Worm (Caenorhabditis elegans): ENCODE measurements around the gene B0250.5.

The B0250.5 gene

ce11 chrV:20514483-20514882, 20.8 kb downstream of the B0250.5 start:
- TF ChIP-seq dao-5 (tag; optimal IDR thresholded peaks at IDR 0.05) (no peak), W03F9.2 (tag; optimal IDR thresholded peaks at IDR 0.05) (no peak), him-1 (tag; optimal IDR thresholded peaks at IDR 0.05) (no peak)

ce11 chrV:20517005-20517404, 23.3 kb downstream of the B0250.5 start:
- TF ChIP-seq dao-5 (tag; optimal IDR thresholded peaks at IDR 0.05) = no peak
- TF ChIP-seq him-1 (tag; optimal IDR thresholded peaks at IDR 0.05) = no peak
- no peak for TF ChIP-seq W03F9.2 (tag; optimal IDR thresholded peaks at IDR 0.05)

- TF ChIP-seq dao-5 (tag; optimal IDR thresholded peaks at IDR 0.05) (no peak), W03F9.2 (tag; optimal IDR thresholded peaks at IDR 0.05) (no peak), him-1 (tag; optimal IDR thresholded peaks at IDR 0.05) (no peak)
Observed at ce11 chrV:20518927-20519326, 25.2 kb downstream of the B0250.5 start, which contains the start of gene Y38H6C.25. Y38H6C.25 (plus strand) TSS chrV:20519227.

ce11 chrV:20522219-20522618, 28.5 kb downstream of the B0250.5 start, which contains the start of the genes Y38H6C.9 and fbxa-150:
Y38H6C.9 (minus strand) TSS chrV:20522270.
fbxa-150 (plus strand) TSS chrV:20522598.
- no peak for TF ChIP-seq him-1 (tag; optimal IDR thresholded peaks at IDR 0.05)
- no peak for TF ChIP-seq W03F9.2 (tag; optimal IDR thresholded peaks at IDR 0.05)
- TF ChIP-seq dao-5 (tag; optimal IDR thresholded peaks at IDR 0.05) = no peak

- no peak for TF ChIP-seq W03F9.2 (tag; optimal IDR thresholded peaks at IDR 0.05)
Observed at ce11 chrV:20525816-20526459, 32.2 kb downstream of the B0250.5 start, which contains the start of the genes srh-166 and Y38H6C.24. srh-166 (minus strand) TSS chrV:20525866. Y38H6C.24 (plus strand) TSS chrV:20526435.

ce11 chrV:20527493-20527892, 33.8 kb downstream of the B0250.5 start, which contains the start of gene Y38H6C.13:
Y38H6C.13 (plus strand) TSS chrV:20527793.
- TF ChIP-seq dao-5 (tag; optimal IDR thresholded peaks at IDR 0.05) (no peak), W03F9.2 (tag; optimal IDR thresholded peaks at IDR 0.05) (no peak), him-1 (tag; optimal IDR thresholded peaks at IDR 0.05) (no peak)

- TF ChIP-seq W03F9.2 (tag; optimal IDR thresholded peaks at IDR 0.05) = no peak
- no peak for TF ChIP-seq dao-5 (tag; optimal IDR thresholded peaks at IDR 0.05)
- no peak for TF ChIP-seq him-1 (tag; optimal IDR thresholded peaks at IDR 0.05)
Observed at ce11 chrV:20534072-20534471, 40.3 kb downstream of the B0250.5 start, which contains the start of gene famh-161. famh-161 (minus strand) TSS chrV:20534172.

- TF ChIP-seq dao-5 (tag; optimal IDR thresholded peaks at IDR 0.05) = no peak
- no peak for TF ChIP-seq him-1 (tag; optimal IDR thresholded peaks at IDR 0.05)
- no peak for TF ChIP-seq W03F9.2 (tag; optimal IDR thresholded peaks at IDR 0.05)
Observed at ce11 chrV:20536208-20536607, 42.5 kb downstream of the B0250.5 start, which contains the start of gene Y38H6C.15. Y38H6C.15 (minus strand) TSS chrV:20536308.

- TF ChIP-seq him-1 (tag; optimal IDR thresholded peaks at IDR 0.05) (no peak), W03F9.2 (tag; optimal IDR thresholded peaks at IDR 0.05) (no peak), dao-5 (tag; optimal IDR thresholded peaks at IDR 0.05) (no peak)
Observed at ce11 chrV:20539055-20539454, 45.3 kb downstream of the B0250.5 start, which contains the start of gene Y38H6C.16. Y38H6C.16 (minus strand) TSS chrV:20539347.

- TF ChIP-seq W03F9.2 (tag; optimal IDR thresholded peaks at IDR 0.05) = no peak
- TF ChIP-seq him-1 (tag; optimal IDR thresholded peaks at IDR 0.05) = no peak
Observed at ce11 chrV:20544092-20544491, 50.4 kb downstream of the B0250.5 start, which contains the start of gene slc-36.3. slc-36.3 (minus strand) TSS chrV:20544192.

ce11 chrV:20544610-20545009, 50.9 kb downstream of the B0250.5 start:
- TF ChIP-seq W03F9.2 (tag; optimal IDR thresholded peaks at IDR 0.05) (no peak), dao-5 (tag; optimal IDR thresholded peaks at IDR 0.05) (no peak), him-1 (tag; optimal IDR thresholded peaks at IDR 0.05) (no peak)

ce11 chrV:20545742-20546141, 52.0 kb downstream of the B0250.5 start:
- TF ChIP-seq him-1 (tag; optimal IDR thresholded peaks at IDR 0.05) (no peak), W03F9.2 (tag; optimal IDR thresholded peaks at IDR 0.05) (no peak), dao-5 (tag; optimal IDR thresholded peaks at IDR 0.05) (no peak)

All from whole organism, L4/young adult.